Worm (Caenorhabditis elegans) whole organism, L1 larva: ENCODE data around the gene C09B9.7.

ENCODE experiments used
- C04F5.9 ChIP-seq: sonication (generic microtip); optimal IDR thresholded peaks from 2 replicates; lab custom pipeline; 2016; ENCODE audit warnings: missing genetic modification characterization, missing compliant biosample characterization
- C16A3.4 ChIP-seq: fragments of 150-350 bp; optimal IDR thresholded peaks from 2 replicates; lab custom pipeline; 2014; ENCODE audit warnings: missing biosample characterization, missing genetic modification characterization
- F16B12.6 ChIP-seq: fragments of 150-350 bp; optimal IDR thresholded peaks from 2 replicates; lab custom pipeline; 2014; ENCODE audit warnings: missing biosample characterization, missing genetic modification characterization
- Y116A8C.19 ChIP-seq: sonication (generic microtip); optimal IDR thresholded peaks from 2 replicates; lab custom pipeline; 2016; ENCODE audit warnings: missing compliant biosample characterization, missing genetic modification characterization, borderline replicate concordance
- alr-1 ChIP-seq: fragments of 200-800 bp; sonication (Bioruptor generic); optimal IDR thresholded peaks from 2 replicates; lab custom pipeline; 2018; ENCODE audit warnings: borderline replicate concordance, mild to moderate bottlenecking, missing genetic modification characterization, missing compliant biosample characterization
- ama-1 ChIP-seq: fragments of 150-350 bp; optimal IDR thresholded peaks from 2 replicates; lab custom pipeline; 2014
- blmp-1 ChIP-seq: fragments of 150-350 bp; optimal IDR thresholded peaks from 2 replicates; lab custom pipeline; 2014; ENCODE audit warnings: missing biosample characterization, missing genetic modification characterization
- ceh-63 ChIP-seq: fragments of 200-800 bp; sonication (Bioruptor generic); optimal IDR thresholded peaks from 2 replicates; lab custom pipeline; 2018; ENCODE audit warnings: mild to moderate bottlenecking, missing genetic modification characterization, missing compliant biosample characterization
- ceh-82 ChIP-seq, 3 experiments: fragments of 150-350 bp in 1 of 3; sonication (generic microtip) in 2 of 3; optimal IDR thresholded peaks; 2 replicates each; lab custom pipeline; 2014 to 2017; ENCODE audit warnings: missing biosample characterization in 3 of 3, missing genetic modification characterization in 3 of 3
- ceh-90 ChIP-seq: sonication (generic microtip); optimal IDR thresholded peaks from 2 replicates; lab custom pipeline; 2016; ENCODE audit warnings: missing genetic modification characterization, missing compliant biosample characterization
- ces-1 ChIP-seq: fragments of 150-350 bp; optimal IDR thresholded peaks from 2 replicates; lab custom pipeline; 2014; ENCODE audit warnings: missing biosample characterization, missing genetic modification reagents, missing genetic modification characterization
- dpl-1 ChIP-seq, 3 experiments: fragments of 150-350 bp in 2 of 3; sonication (generic microtip) in 1 of 3; optimal IDR thresholded peaks; 2 replicates each; lab custom pipeline; 2014 to 2017; ENCODE audit warnings: missing biosample characterization in 3 of 3, missing genetic modification characterization in 3 of 3, missing genetic modification reagents in 3 of 3
- dsc-1 ChIP-seq: sonication (generic microtip); optimal IDR thresholded peaks from 2 replicates; lab custom pipeline; 2016; ENCODE audit warnings: mild to moderate bottlenecking, missing genetic modification characterization, missing compliant biosample characterization
- efl-1 ChIP-seq, 4 experiments: fragments of 150-350 bp; optimal IDR thresholded peaks in 3 of 4; peaks in 1 of 4; 1 replicate in 1 of 4; 2 replicates in 3 of 4; lab custom pipeline; 2014; ENCODE audit warnings: missing biosample characterization in 2 of 4, missing genetic modification characterization in 2 of 4, missing genetic modification reagents in 2 of 4
- egl-13 ChIP-seq: sonication (generic microtip); optimal IDR thresholded peaks from 2 replicates; lab custom pipeline; 2016; ENCODE audit warnings: missing genotype, missing genetic modification reagents, missing genetic modification characterization, missing compliant biosample characterization
- egl-27 ChIP-seq, 2 experiments: fragments of 150-350 bp in 1 of 2; sonication (generic microtip); optimal IDR thresholded peaks; 3 replicates each; lab custom pipeline; 2017 to 2018; ENCODE audit warnings: missing biosample characterization in 2 of 2, missing genetic modification characterization in 2 of 2, missing genetic modification reagents in 2 of 2
- elt-3 ChIP-seq, 6 experiments: fragments of 150-350 bp in 1 of 6; sonication (generic microtip); optimal IDR thresholded peaks; 2 replicates each; lab custom pipeline; 2017 to 2018; ENCODE audit warnings: missing biosample characterization in 6 of 6, missing genetic modification characterization in 6 of 6, inconsistent platforms in 1 of 6
- ets-5 ChIP-seq: fragments of 200-800 bp; sonication (Bioruptor generic); IDR thresholded peaks from 2 replicates; pipeline ENCODE4 v1.3.6; 2022; ENCODE audit warnings: missing genetic modification characterization, missing compliant biosample characterization
- fkh-10 ChIP-seq: sonication (generic microtip); optimal IDR thresholded peaks from 2 replicates; lab custom pipeline; 2017; ENCODE audit warnings: missing biosample characterization, missing genetic modification reagents, missing genetic modification characterization
- fkh-4 ChIP-seq: sonication (generic microtip); optimal IDR thresholded peaks from 2 replicates; lab custom pipeline; 2016; ENCODE audit warnings: missing compliant biosample characterization, missing genetic modification characterization, borderline replicate concordance
- fos-1 ChIP-seq: fragments of 150-350 bp; optimal IDR thresholded peaks from 2 replicates; lab custom pipeline; 2014; ENCODE audit warnings: missing biosample characterization, missing genetic modification characterization
- grh-1 ChIP-seq: fragments of 200-800 bp; sonication (Bioruptor generic); IDR thresholded peaks from 2 replicates; pipeline ENCODE4 v1.3.6; 2022; ENCODE audit warnings: missing genetic modification reagents, missing genetic modification characterization, missing compliant biosample characterization
- hlh-4 ChIP-seq: sonication (generic microtip); optimal IDR thresholded peaks from 2 replicates; lab custom pipeline; 2016; ENCODE audit warnings: mild to moderate bottlenecking, missing genetic modification characterization, missing compliant biosample characterization
- hpl-2 ChIP-seq: fragments of 150-350 bp; optimal IDR thresholded peaks from 2 replicates; lab custom pipeline; 2014; ENCODE audit warnings: missing biosample characterization, missing genetic modification reagents, missing genetic modification characterization
- isw-1 ChIP-seq: fragments of 200-800 bp; sonication (Bioruptor generic); IDR thresholded peaks from 2 replicates; pipeline ENCODE4 v1.3.6; 2022; ENCODE audit warnings: missing genetic modification characterization, missing compliant biosample characterization
- lin-15B ChIP-seq: fragments of 150-350 bp; sonication (generic microtip); optimal IDR thresholded peaks from 3 replicates; lab custom pipeline; 2014; ENCODE audit warnings: missing biosample characterization, missing genetic modification characterization
- lin-35 ChIP-seq, 2 experiments: fragments of 150-350 bp; optimal IDR thresholded peaks; 2 replicates each; lab custom pipeline; 2014; ENCODE audit warnings: missing biosample characterization in 2 of 2, missing genetic modification characterization in 2 of 2, missing genetic modification reagents in 2 of 2
- lsy-2 ChIP-seq, 2 experiments: fragments of 150-350 bp; optimal IDR thresholded peaks; 2 replicates each; lab custom pipeline; 2014; ENCODE audit warnings: missing biosample characterization in 2 of 2, missing genetic modification characterization in 2 of 2
- mab-9 ChIP-seq: fragments of 200-800 bp; sonication (Bioruptor generic); IDR thresholded peaks from 2 replicates; pipeline ENCODE4 v1.3.6; 2022; ENCODE audit warnings: missing genetic modification reagents, missing genetic modification characterization, missing compliant biosample characterization
- mdl-1 ChIP-seq, 2 experiments: fragments of 150-350 bp; optimal IDR thresholded peaks; 2 replicates each; lab custom pipeline; 2014 to 2017; ENCODE audit warnings: missing biosample characterization in 2 of 2, missing genetic modification characterization in 2 of 2, inconsistent platforms in 1 of 2
- nhr-12 ChIP-seq: sonication (generic microtip); optimal IDR thresholded peaks from 2 replicates; lab custom pipeline; 2017; ENCODE audit warnings: missing biosample characterization, missing genetic modification characterization
- nhr-20 ChIP-seq: sonication (generic microtip); optimal IDR thresholded peaks from 2 replicates; lab custom pipeline; 2016; ENCODE audit warnings: mild to moderate bottlenecking, missing genetic modification characterization, missing compliant biosample characterization
- nhr-237 ChIP-seq: fragments of 150-350 bp; optimal IDR thresholded peaks from 2 replicates; lab custom pipeline; 2014; ENCODE audit warnings: missing biosample characterization, missing genetic modification characterization
- nhr-71 ChIP-seq: sonication (generic microtip); optimal IDR thresholded peaks from 2 replicates; lab custom pipeline; 2016; ENCODE audit warnings: mild to moderate bottlenecking, missing genetic modification characterization, moderate library complexity, missing compliant biosample characterization
- nhr-76 ChIP-seq: sonication (generic microtip); optimal IDR thresholded peaks from 2 replicates; lab custom pipeline; 2017; ENCODE audit warnings: missing biosample characterization, missing genetic modification characterization
- nhr-77 ChIP-seq: fragments of 150-350 bp; optimal IDR thresholded peaks from 2 replicates; lab custom pipeline; 2014; ENCODE audit warnings: missing biosample characterization, missing genetic modification characterization
- nhr-85 ChIP-seq: sonication (generic microtip); peaks from one replicate; lab custom pipeline; 2016; ENCODE audit warnings: missing genetic modification characterization, inconsistent platforms, missing compliant biosample characterization
- pag-3 ChIP-seq: sonication (generic microtip); optimal IDR thresholded peaks from 2 replicates; lab custom pipeline; 2017; ENCODE audit warnings: missing genetic modification characterization, mild to moderate bottlenecking, missing compliant biosample characterization, antibody characterized with exemption, borderline replicate concordance; ENCODE audit not compliant: insufficient read depth
- pax-3 ChIP-seq: fragments of 200-800 bp; sonication (Bioruptor generic); optimal IDR thresholded peaks from 2 replicates; lab custom pipeline; 2018; ENCODE audit warnings: mild to moderate bottlenecking, missing genetic modification characterization, moderate library complexity, missing compliant biosample characterization
- pqm-1 ChIP-seq: sonication (generic microtip); optimal IDR thresholded peaks from 3 replicates; lab custom pipeline; 2017; ENCODE audit warnings: missing biosample characterization, missing genetic modification characterization
- snpc-4 ChIP-seq: fragments of 150-350 bp; optimal IDR thresholded peaks from 2 replicates; lab custom pipeline; 2014; ENCODE audit warnings: missing biosample characterization, missing genetic modification characterization
- tbx-2 ChIP-seq: sonication (generic microtip); optimal IDR thresholded peaks from 2 replicates; lab custom pipeline; 2016; ENCODE audit warnings: missing genetic modification characterization, missing compliant biosample characterization
- tlp-1 ChIP-seq: fragments of 150-350 bp; optimal IDR thresholded peaks from 2 replicates; lab custom pipeline; 2014; ENCODE audit warnings: missing biosample characterization, missing genetic modification characterization
- unc-130 ChIP-seq: fragments of 150-350 bp; optimal IDR thresholded peaks from 2 replicates; lab custom pipeline; 2017; ENCODE audit warnings: missing biosample characterization, missing genetic modification characterization, inconsistent platforms
- unc-62 ChIP-seq: fragments of 150-350 bp; optimal IDR thresholded peaks from 2 replicates; lab custom pipeline; 2014; ENCODE audit warnings: missing biosample characterization, missing genetic modification reagents, missing genetic modification characterization
- unc-98 ChIP-seq: fragments of 200-800 bp; sonication (Bioruptor generic); IDR thresholded peaks from 2 replicates; pipeline ENCODE4 v1.3.6; 2022; ENCODE audit warnings: missing genetic modification characterization, missing compliant biosample characterization
- xbp-1 ChIP-seq: sonication (generic microtip); optimal IDR thresholded peaks from 2 replicates; lab custom pipeline; 2016; ENCODE audit warnings: missing genetic modification characterization, missing compliant biosample characterization

C09B9.7 gene

DNA sequence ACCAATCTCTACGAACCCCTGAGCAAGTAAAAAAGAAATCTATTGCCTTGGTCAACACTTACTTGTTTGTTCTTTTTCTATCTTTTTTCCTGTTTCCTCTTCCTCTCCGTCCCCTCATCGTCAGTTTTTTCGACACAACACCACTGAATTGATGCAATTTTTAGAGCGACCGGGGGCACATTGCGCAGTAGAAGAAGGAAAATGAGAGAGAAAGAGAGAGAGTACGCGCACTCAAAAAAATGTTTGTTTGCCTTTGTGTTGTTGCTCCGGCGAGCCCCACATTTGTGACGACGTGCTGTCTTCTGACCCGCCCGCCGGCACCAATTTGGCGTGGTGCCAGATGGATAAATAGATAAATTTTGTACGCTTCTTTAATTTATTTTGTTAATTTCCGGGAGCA lies 39.3 kb upstream of the C09B9.7 start (continued):
- TF ChIP-seq fkh-4 (no peak), lin-15B (tag; lab: Kevin White, UChicago) (no peak), ama-1 (lab: Kevin White, UChicago) (no peak), nhr-76 (no peak), F16B12.6 (tag; lab: Kevin White, UChicago) (no peak), mdl-1 (tag; optimal IDR thresholded peaks at IDR 0.05; lab: Kevin White, UChicago) (no peak), egl-13 (tag; lab: Kevin White, UChicago) (no peak), lsy-2 (tag; optimal IDR thresholded peaks at IDR 0.05; lab: Kevin White, UChicago) (peak in 1 of 2 experiments; percentile 44), dpl-1 (GFP tag; optimal IDR thresholded peaks at IDR 0.05; lab: Kevin White, UChicago) (peak in 1 of 3 experiments; percentile 29), unc-62 (GFP tag; lab: Kevin White, UChicago) (no peak), grh-1 (no peak), fkh-10 (peak; percentile 26), nhr-77 (tag; lab: Kevin White, UChicago) (no peak), unc-98 (no peak), elt-3 (tag; optimal IDR thresholded peaks at IDR 0.05; lab: Kevin White, UChicago) (no peak), nhr-12 (tag; lab: Kevin White, UChicago) (no peak), ceh-90 (tag; lab: Kevin White, UChicago) (no peak), alr-1 (tag; lab: Kevin White, UChicago) (no peak), ceh-82 (tag; optimal IDR thresholded peaks at IDR 0.05; lab: Kevin White, UChicago) (peak in 2 of 3 experiments; percentile 2 to 51), ceh-63 (GFP tag; lab: Kevin White, UChicago) (no peak), egl-27 (tag; optimal IDR thresholded peaks at IDR 0.05; lab: Kevin White, UChicago) (no peak), fos-1 (tag; lab: Kevin White, UChicago) (no peak)
- TF ChIP-seq, all 84 proteins: peak for 14

DNA sequence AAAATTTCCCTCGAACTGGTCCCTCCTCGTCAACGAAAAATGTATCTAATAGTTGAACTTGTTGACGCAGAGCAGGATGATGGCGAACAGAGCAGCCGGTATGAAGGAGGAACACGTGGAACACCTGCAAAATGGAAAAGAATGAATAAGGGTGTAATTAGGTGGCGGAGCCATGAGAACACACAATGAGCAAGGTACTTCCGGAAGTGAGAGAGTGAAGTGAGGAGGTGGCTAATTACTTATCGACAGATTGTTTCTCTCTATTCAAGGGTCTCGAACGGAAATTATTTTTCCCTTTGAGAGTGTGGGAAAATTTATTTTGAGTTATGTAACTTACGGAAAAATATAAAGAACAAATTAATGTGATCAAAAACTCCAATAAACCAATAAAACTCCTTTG lies 32.6 kb upstream of the C09B9.7 start:
- no peak for TF ChIP-seq pqm-1 (tag; lab: Kevin White, UChicago)
- TF ChIP-seq hpl-2 (GFP tag; lab: Kevin White, UChicago), result no peak
- no peak for TF ChIP-seq ceh-63 (GFP tag; lab: Kevin White, UChicago)
- TF ChIP-seq pax-3 (tag; lab: Kevin White, UChicago), result no peak
- TF ChIP-seq blmp-1 (tag; lab: Kevin White, UChicago), result no peak
- TF ChIP-seq ces-1 (GFP tag; lab: Kevin White, UChicago), result no peak
- TF ChIP-seq egl-13 (tag; lab: Kevin White, UChicago), result no peak
- no peak for TF ChIP-seq ets-5 (GFP tag; lab: Robert Waterston, UW)
- TF ChIP-seq pag-3 (tag; lab: Kevin White, UChicago), result no peak
- TF ChIP-seq fkh-4, result no peak
- no peak for TF ChIP-seq isw-1 (GFP tag; lab: Robert Waterston, UW)
- no peak for TF ChIP-seq nhr-85 (tag; lab: Kevin White, UChicago)
- TF ChIP-seq, all 84 proteins: peak for 0

- peak; percentile 64 for TF ChIP-seq nhr-20 (tag; lab: Kevin White, UChicago)
- no peak for TF ChIP-seq fkh-4
- TF ChIP-seq hlh-4 (tag; lab: Kevin White, UChicago), result no peak
- peak; percentile 10 for TF ChIP-seq C04F5.9 (tag; lab: Kevin White, UChicago)
- peak; percentile 56 for TF ChIP-seq tbx-2 (tag; lab: Kevin White, UChicago)
- no peak for TF ChIP-seq tlp-1 (tag; lab: Kevin White, UChicago)
- no peak for TF ChIP-seq ama-1 (lab: Kevin White, UChicago)
- no peak for TF ChIP-seq mab-9
- peak; percentile 50 for TF ChIP-seq xbp-1
- TF ChIP-seq F16B12.6 (tag; lab: Kevin White, UChicago), result peak; percentile 92
- no peak for TF ChIP-seq unc-98
- TF ChIP-seq efl-1 (optimal IDR thresholded peaks at IDR 0.05; lab: Kevin White, UChicago), result peak; percentile 57 to 64
- peak; percentile 71 to 97 for TF ChIP-seq efl-1 (GFP tag; optimal IDR thresholded peaks at IDR 0.05 in 1 of 2; lab: Kevin White, UChicago)
- peak; percentile 59 for TF ChIP-seq C16A3.4
- peak; percentile 67 to 72 for TF ChIP-seq lin-35 (GFP tag; optimal IDR thresholded peaks at IDR 0.05; lab: Kevin White, UChicago)
- TF ChIP-seq unc-130 (tag; lab: Kevin White, UChicago), result peak; percentile 36
- peak; percentile 71 for TF ChIP-seq nhr-71 (tag; lab: Kevin White, UChicago)
- no peak for TF ChIP-seq nhr-237 (tag; lab: Kevin White, UChicago)
- no peak for TF ChIP-seq egl-13 (tag; lab: Kevin White, UChicago)
- TF ChIP-seq dsc-1 (tag; lab: Kevin White, UChicago), result peak; percentile 50
- TF ChIP-seq grh-1, result no peak
- TF ChIP-seq ceh-82 (tag; optimal IDR thresholded peaks at IDR 0.05; lab: Kevin White, UChicago), result peak; percentile 25 to 68 (median 51)
- peak; percentile 32 for TF ChIP-seq snpc-4 (tag; lab: Kevin White, UChicago)
- no peak for TF ChIP-seq Y116A8C.19 (tag; lab: Kevin White, UChicago)
These were observed 30.3 kb upstream of the C09B9.7 start, which contains the start of the genes snpn-1 and C02B10.4 for ce11 chrIV:5090993-5091793. snpn-1 (minus strand) TSS chrIV:5091043. C02B10.4 (plus strand) TSS chrIV:5091586.
